Fruit fly (Drosophila melanogaster): ENCODE measurements around the gene CG12402.

CG12402 gene

dm6 chr3R:14061049-14061987 is 46.8 kb downstream of the CG12402 start:
- no peak for TF ChIP-seq ttk (optimal IDR thresholded peaks at IDR 0.05)
- no peak for TF ChIP-seq Myc (optimal IDR thresholded peaks at IDR 0.05)
- no peak for TF ChIP-seq psq (optimal IDR thresholded peaks at IDR 0.05)
- no peak for TF ChIP-seq insv (optimal IDR thresholded peaks at IDR 0.05)
- TF ChIP-seq h (optimal IDR thresholded peaks at IDR 0.05), result no peak
- no peak for TF ChIP-seq Sin3A (optimal IDR thresholded peaks at IDR 0.05)

dm6 chr3R:14060399-14060798 is 47.7 kb downstream of the CG12402 start:
- TF ChIP-seq insv (optimal IDR thresholded peaks at IDR 0.05), result no peak
- TF ChIP-seq h (optimal IDR thresholded peaks at IDR 0.05), result no peak
- TF ChIP-seq Myc (optimal IDR thresholded peaks at IDR 0.05), result no peak
- no peak for TF ChIP-seq psq (optimal IDR thresholded peaks at IDR 0.05)
- no peak for TF ChIP-seq ttk (optimal IDR thresholded peaks at IDR 0.05)
- no peak for TF ChIP-seq Sin3A (optimal IDR thresholded peaks at IDR 0.05)

dm6 chr3R:14059703-14060300 is 48.3 kb downstream of the CG12402 start:
- no peak for TF ChIP-seq insv (optimal IDR thresholded peaks at IDR 0.05)
- no peak for TF ChIP-seq psq (optimal IDR thresholded peaks at IDR 0.05)
- TF ChIP-seq Sin3A (optimal IDR thresholded peaks at IDR 0.05), result no peak
- TF ChIP-seq h (optimal IDR thresholded peaks at IDR 0.05), result no peak
- TF ChIP-seq Myc (optimal IDR thresholded peaks at IDR 0.05), result no peak
- no peak for TF ChIP-seq ttk (optimal IDR thresholded peaks at IDR 0.05)

DNA sequence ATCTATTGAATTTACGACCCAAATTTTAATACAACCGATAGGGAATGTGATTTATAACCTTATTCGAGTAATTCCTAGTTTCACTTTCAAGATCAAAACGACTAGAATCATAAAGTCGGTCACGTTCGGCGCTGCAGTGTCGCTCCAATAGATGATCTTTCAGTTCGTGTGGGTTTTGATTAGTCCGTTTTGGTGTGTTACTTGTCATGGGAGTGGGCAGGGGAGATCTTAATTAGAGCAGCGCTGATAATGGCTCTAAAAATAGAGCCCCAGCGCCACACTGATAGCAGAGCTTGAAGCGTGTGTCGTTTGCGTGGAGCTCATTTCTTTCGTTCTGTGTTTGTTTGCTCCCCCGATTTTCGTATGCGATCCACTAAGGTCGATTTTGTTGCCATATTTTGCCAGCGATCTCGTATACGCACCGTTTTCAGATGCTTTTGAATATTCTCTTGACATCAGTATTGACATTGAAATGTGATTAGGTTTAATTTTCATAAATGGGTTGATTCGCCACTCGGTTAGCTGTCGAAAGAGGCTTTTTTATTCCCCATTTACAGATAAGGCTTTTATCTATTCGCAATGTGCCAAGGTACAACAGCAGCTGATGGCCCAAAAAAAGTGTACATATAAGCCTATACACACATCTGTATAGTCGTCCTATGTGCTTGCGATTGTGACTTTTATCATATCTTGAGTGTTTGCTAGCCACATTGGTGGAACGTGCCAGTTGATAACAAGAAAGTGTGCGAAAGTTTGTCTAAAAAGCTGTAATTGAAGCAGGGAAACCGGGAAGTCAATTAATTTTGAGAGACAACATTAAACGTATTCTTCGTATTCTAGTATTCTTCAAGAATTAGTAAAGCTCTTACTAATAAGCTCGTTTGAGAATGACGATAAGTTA is 49.3 kb downstream of the CG12402 start:
- no peak for TF ChIP-seq psq (optimal IDR thresholded peaks at IDR 0.05)
- no peak for TF ChIP-seq insv (optimal IDR thresholded peaks at IDR 0.05)
- TF ChIP-seq Myc (optimal IDR thresholded peaks at IDR 0.05), result no peak
- TF ChIP-seq h (optimal IDR thresholded peaks at IDR 0.05), result no peak
- no peak for TF ChIP-seq Sin3A (optimal IDR thresholded peaks at IDR 0.05)
- TF ChIP-seq ttk (optimal IDR thresholded peaks at IDR 0.05), result no peak

DNA sequence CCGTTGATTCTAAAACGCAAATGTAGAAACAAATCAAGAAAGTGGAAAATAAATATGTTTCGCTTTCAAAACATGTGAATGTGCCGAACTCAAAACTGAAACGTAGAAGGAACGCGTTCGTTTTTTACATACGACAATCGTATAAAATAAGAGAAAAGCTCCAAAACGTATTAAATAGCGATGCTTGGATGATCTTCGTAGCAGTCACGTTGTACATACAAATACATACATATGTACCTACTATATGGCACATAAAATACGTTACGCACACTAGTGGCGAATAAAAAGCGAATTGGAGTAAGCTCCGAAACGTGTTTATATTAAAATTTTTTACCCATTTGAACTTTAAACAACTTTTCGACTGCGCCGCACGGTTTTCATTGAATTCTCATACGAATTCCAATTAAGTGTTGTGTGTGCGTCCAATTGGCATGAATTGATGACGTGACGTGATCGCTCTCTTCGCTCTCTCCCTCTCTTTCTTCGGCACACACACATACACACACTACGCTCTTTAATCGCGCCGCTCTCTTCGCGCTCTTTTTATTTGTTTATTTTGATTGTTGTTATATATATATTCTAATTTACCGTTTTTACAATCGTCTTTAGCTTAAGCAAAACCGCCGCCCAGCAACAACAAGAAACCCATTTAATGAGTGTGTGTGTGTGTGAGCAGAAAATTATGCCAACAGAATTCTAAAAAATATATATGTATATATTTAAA is 50.8 kb downstream of the CG12402 start:
- TF ChIP-seq Sin3A (optimal IDR thresholded peaks at IDR 0.05) (no peak), insv (optimal IDR thresholded peaks at IDR 0.05) (no peak), psq (optimal IDR thresholded peaks at IDR 0.05) (no peak), ttk (optimal IDR thresholded peaks at IDR 0.05) (no peak), Myc (optimal IDR thresholded peaks at IDR 0.05) (no peak), h (optimal IDR thresholded peaks at IDR 0.05) (no peak)

dm6 chr3R:14056320-14057053 is 51.6 kb downstream of the CG12402 start, which contains the start of gene foxo:
Gene foxo (plus strand): TSS chr3R:14056945.
- TF ChIP-seq psq (optimal IDR thresholded peaks at IDR 0.05) (no peak), Myc (optimal IDR thresholded peaks at IDR 0.05) (no peak), insv (optimal IDR thresholded peaks at IDR 0.05) (no peak), h (optimal IDR thresholded peaks at IDR 0.05) (no peak), Sin3A (optimal IDR thresholded peaks at IDR 0.05) (no peak), ttk (optimal IDR thresholded peaks at IDR 0.05) (no peak)

dm6 chr3R:14055944-14056319 is 52.2 kb downstream of the CG12402 start:
- TF ChIP-seq h (optimal IDR thresholded peaks at IDR 0.05) (no peak), insv (optimal IDR thresholded peaks at IDR 0.05) (no peak), psq (optimal IDR thresholded peaks at IDR 0.05) (no peak), Myc (optimal IDR thresholded peaks at IDR 0.05) (no peak), ttk (optimal IDR thresholded peaks at IDR 0.05) (no peak), Sin3A (optimal IDR thresholded peaks at IDR 0.05) (no peak)
